Worm (Caenorhabditis elegans) whole organism, L4 larva: ENCODE measurements around the gene F56A8.5.

Experiments
- lsy-2 ChIP-seq, 2 experiments: fragments of 150-350 bp in 1 of 2; sonication (generic microtip) in 1 of 2; optimal IDR thresholded peaks; 2 replicates each; lab custom pipeline; 2014 to 2017; ENCODE audit warnings: missing biosample characterization in 2 of 2, missing genetic modification characterization in 2 of 2
- snpc-1.2 ChIP-seq: fragments of 200-800 bp; sonication (Bioruptor generic); IDR thresholded peaks from 2 replicates; pipeline ENCODE4 v1.3.6; 2022; ENCODE audit warnings: missing genetic modification reagents, missing genetic modification characterization, missing compliant biosample characterization
- zip-2 ChIP-seq: fragments of 150-350 bp; optimal IDR thresholded peaks from 2 replicates; lab custom pipeline; 2014; ENCODE audit warnings: missing biosample characterization, missing genetic modification characterization

- no peak for TF ChIP-seq zip-2 (tag; lab: Kevin White, UChicago)
- no peak for TF ChIP-seq lsy-2 (tag; optimal IDR thresholded peaks at IDR 0.05; lab: Kevin White, UChicago)
- TF ChIP-seq snpc-1.2, result no peak
These were observed 49.0 kb downstream of the F56A8.5 start for ce11 chrIII:13314636-13315035.
